Fruit fly (Drosophila melanogaster): Measurements from ENCODE around the gene CG7560.

The CG7560 gene

dm6 chr3L:11398484-11399088 lies 26.4 kb upstream of the CG7560 start (continued):
- TF ChIP-seq D (optimal IDR thresholded peaks at IDR 0.05) (no peak), D (GFP tag; optimal IDR thresholded peaks at IDR 0.05) (peak; percentile 59), CG8089 (GFP tag; optimal IDR thresholded peaks at IDR 0.05) (no peak), trem (tag; optimal IDR thresholded peaks at IDR 0.05) (peak; percentile 36), CG2875 (GFP tag; optimal IDR thresholded peaks at IDR 0.05) (peak; percentile 34), fd64A (GFP tag; optimal IDR thresholded peaks at IDR 0.05) (no peak), Six4 (GFP tag; optimal IDR thresholded peaks at IDR 0.05) (peak; percentile 23), YL-1 (GFP tag; optimal IDR thresholded peaks at IDR 0.05) (no peak), CG9437 (GFP tag; optimal IDR thresholded peaks at IDR 0.05) (peak; percentile 60), CG6791 (GFP tag; IDR thresholded peaks at IDR 0.05; ENCODE audit: partially characterized antibody) (no peak), slp2 (GFP tag; optimal IDR thresholded peaks at IDR 0.05) (no peak), Kr (GFP tag; optimal IDR thresholded peaks at IDR 0.05) (no peak), CG18476 (GFP tag; optimal IDR thresholded peaks at IDR 0.05) (no peak), bab2 (GFP tag; optimal IDR thresholded peaks at IDR 0.05) (no peak), E2f1 (GFP tag; IDR thresholded peaks at IDR 0.05) (peak; percentile 28; the same call in 1 of the 2 replicates), dmrt99B (tag; optimal IDR thresholded peaks at IDR 0.05) (peak; percentile 68), stc (GFP tag; IDR thresholded peaks at IDR 0.05) (0 out of 2 replicates have a peak, but pooled peaks have one; percentile 46), Dref (GFP tag; IDR thresholded peaks at IDR 0.05) (no peak), Lim3 (GFP tag; IDR thresholded peaks at IDR 0.05) (no peak), CG14965 (GFP tag; optimal IDR thresholded peaks at IDR 0.05; ENCODE audit: borderline replicate concordance) (no peak), salm (tag; optimal IDR thresholded peaks at IDR 0.05) (peak; percentile 34), Nf-YC (tag; optimal IDR thresholded peaks at IDR 0.05) (peak; percentile 8), CG10274 (GFP tag; optimal IDR thresholded peaks at IDR 0.05) (no peak), nerfin-1 (tag; optimal IDR thresholded peaks at IDR 0.05) (peak; percentile 44), CG12219 (GFP tag; optimal IDR thresholded peaks at IDR 0.05) (no peak), zfh1 (GFP tag; IDR thresholded peaks at IDR 0.05) (no peak), CG6175 (GFP tag; IDR thresholded peaks at IDR 0.05) (no peak), klu (GFP tag; IDR thresholded peaks at IDR 0.05) (peak; percentile 14; the same call in 1 of the 2 replicates), dan (GFP tag; IDR thresholded peaks at IDR 0.05) (no peak), CG31441 (GFP tag; IDR thresholded peaks at IDR 0.05) (peak; percentile 92), Doc3 (GFP tag; IDR thresholded peaks at IDR 0.05; ENCODE audit: partially characterized antibody) (no peak), CG1529 (GFP tag; optimal IDR thresholded peaks at IDR 0.05) (no peak), vvl (GFP tag; IDR thresholded peaks at IDR 0.05) (peak; percentile 60), seq (GFP tag; IDR thresholded peaks at IDR 0.05) (no peak), br (optimal IDR thresholded peaks at IDR 0.05) (no peak), Eip74EF (GFP tag; optimal IDR thresholded peaks at IDR 0.05) (peak in 1 of 2 experiments; percentile 88), ems (GFP tag; optimal IDR thresholded peaks at IDR 0.05) (no peak), CG12104 (GFP tag; optimal IDR thresholded peaks at IDR 0.05) (peak; percentile 44), CG4328 (GFP tag; optimal IDR thresholded peaks at IDR 0.05) (peak; percentile 19), fd96Cb (tag; optimal IDR thresholded peaks at IDR 0.05) (peak; percentile 67), Hr78 (GFP tag; optimal IDR thresholded peaks at IDR 0.05) (peak in 1 of 2 experiments; percentile 21), CG15011 (GFP tag; optimal IDR thresholded peaks at IDR 0.05) (no peak), bowl (GFP tag; IDR thresholded peaks at IDR 0.05) (no peak), ewg (GFP tag; optimal IDR thresholded peaks at IDR 0.05) (no peak), CG7839 (tag; optimal IDR thresholded peaks at IDR 0.05) (peak; percentile 67), Tbp (GFP tag; optimal IDR thresholded peaks at IDR 0.05) (no peak), Camta (GFP tag; optimal IDR thresholded peaks at IDR 0.05) (no peak), HLHmδ (GFP tag; optimal IDR thresholded peaks at IDR 0.05) (no peak), CG34422 (GFP tag; IDR thresholded peaks at IDR 0.05) (0 out of 3 replicates have a peak, but pooled peaks have one; percentile 31), Hmr (GFP tag; optimal IDR thresholded peaks at IDR 0.05) (peak; percentile 70), vfl (GFP tag; optimal IDR thresholded peaks at IDR 0.05) (no peak)
